Worm (Caenorhabditis elegans) whole organism, young adult: Measurements from ENCODE around the gene him-14.

Source experiments
- B0336.3 ChIP-seq: fragments of 200-800 bp; sonication (Bioruptor generic); IDR thresholded peaks from 2 replicates; pipeline ENCODE4 v1.3.6; 2022; ENCODE audit warnings: missing genetic modification characterization, missing compliant biosample characterization
- F22D6.2 ChIP-seq: sonication (generic microtip); optimal IDR thresholded peaks from 2 replicates; lab custom pipeline; 2016; ENCODE audit warnings: mild to moderate bottlenecking, missing genetic modification characterization, missing compliant biosample characterization
- T26A5.8 ChIP-seq: sonication (generic microtip); optimal IDR thresholded peaks from 2 replicates; lab custom pipeline; 2016; ENCODE audit warnings: missing genetic modification characterization, missing compliant biosample characterization
- Y53F4B.3 ChIP-seq: fragments of 200-800 bp; sonication (Bioruptor generic); IDR thresholded peaks from 2 replicates; pipeline ENCODE4 v1.3.6; 2022; ENCODE audit warnings: missing genetic modification reagents, missing genetic modification characterization, missing compliant biosample characterization
- Y56A3A.18 ChIP-seq: fragments of 200-800 bp; sonication (Bioruptor generic); IDR thresholded peaks from 2 replicates; pipeline ENCODE4 v1.3.6; 2022; ENCODE audit warnings: missing genetic modification reagents, missing genetic modification characterization, missing compliant biosample characterization
- ama-1 ChIP-seq, 3 experiments: fragments of 150-350 bp in 1 of 3; sonication (generic microtip) in 2 of 3; optimal IDR thresholded peaks; 2 replicates each; lab custom pipeline; 2014 to 2018; ENCODE audit warnings: missing biosample characterization in 2 of 3, missing genetic modification characterization in 2 of 3, missing genetic modification reagents in 2 of 3
- aptf-2 ChIP-seq: fragments of 200-800 bp; sonication (Bioruptor generic); conservative IDR thresholded peaks from 2 replicates; pipeline ENCODE4 v1.3.6; 2022; ENCODE audit warnings: missing genetic modification reagents, missing genetic modification characterization, missing compliant biosample characterization
- aptf-3 ChIP-seq: fragments of 200-800 bp; sonication (Bioruptor generic); IDR thresholded peaks from 2 replicates; pipeline ENCODE4 v1.3.6; 2022; ENCODE audit warnings: missing genetic modification characterization, missing compliant biosample characterization
- atf-7 ChIP-seq: sonication (generic microtip); optimal IDR thresholded peaks from 2 replicates; lab custom pipeline; 2017; ENCODE audit warnings: mild to moderate bottlenecking, missing genetic modification characterization, missing compliant biosample characterization
- attf-5 ChIP-seq: fragments of 200-800 bp; sonication (Bioruptor generic); optimal IDR thresholded peaks from 2 replicates; lab custom pipeline; 2018; ENCODE audit warnings: mild to moderate bottlenecking, missing genetic modification characterization, missing compliant biosample characterization
- bed-2 ChIP-seq: fragments of 200-800 bp; sonication (Bioruptor generic); IDR thresholded peaks from 2 replicates; pipeline ENCODE4 v1.3.6; 2022; ENCODE audit warnings: missing genetic modification reagents, missing genetic modification characterization, missing compliant biosample characterization
- cebp-2 ChIP-seq: fragments of 200-800 bp; sonication (Bioruptor generic); IDR thresholded peaks from 2 replicates; pipeline ENCODE4 v1.3.6; 2022; ENCODE audit warnings: missing genetic modification characterization, missing compliant biosample characterization
- ceh-100 ChIP-seq: fragments of 200-800 bp; sonication (Bioruptor generic); IDR thresholded peaks from 2 replicates; pipeline ENCODE4 v1.3.6; 2022; ENCODE audit warnings: missing genetic modification reagents, missing genetic modification characterization, missing compliant biosample characterization
- ceh-27 ChIP-seq: fragments of 200-800 bp; sonication (Bioruptor generic); optimal IDR thresholded peaks from 2 replicates; lab custom pipeline; 2018; ENCODE audit warnings: mild to moderate bottlenecking, missing genetic modification characterization, moderate library complexity, missing compliant biosample characterization
- ceh-40 ChIP-seq: fragments of 200-800 bp; sonication (Bioruptor generic); IDR thresholded peaks from 2 replicates; pipeline ENCODE4 v1.3.6; 2022; ENCODE audit warnings: missing genetic modification characterization, missing compliant biosample characterization
- die-1 ChIP-seq: sonication (generic microtip); optimal IDR thresholded peaks from 2 replicates; lab custom pipeline; 2016; ENCODE audit warnings: missing genotype, mild to moderate bottlenecking, missing genetic modification characterization, missing compliant biosample characterization
- efl-1 ChIP-seq: fragments of 150-350 bp; optimal IDR thresholded peaks from 2 replicates; lab custom pipeline; 2014; ENCODE audit warnings: missing biosample characterization, missing genetic modification reagents, missing genetic modification characterization
- egl-18 ChIP-seq: fragments of 200-800 bp; sonication (Bioruptor generic); IDR thresholded peaks from 2 replicates; pipeline ENCODE4 v1.3.6; 2022; ENCODE audit warnings: missing genetic modification reagents, missing genetic modification characterization, missing compliant biosample characterization
- egl-44 ChIP-seq: fragments of 200-800 bp; sonication (Bioruptor generic); IDR thresholded peaks from 2 replicates; pipeline ENCODE4 v1.3.6; 2022; ENCODE audit warnings: missing genetic modification reagents, missing genetic modification characterization, missing compliant biosample characterization
- ekl-4 ChIP-seq: fragments of 200-800 bp; sonication (Bioruptor generic); IDR thresholded peaks from 2 replicates; pipeline ENCODE4 v1.3.6; 2022; ENCODE audit warnings: missing genetic modification reagents, missing genetic modification characterization, missing compliant biosample characterization
- fkh-3 ChIP-seq: sonication (generic microtip); optimal IDR thresholded peaks from 2 replicates; lab custom pipeline; 2016; ENCODE audit warnings: mild to moderate bottlenecking, missing genetic modification characterization, missing compliant biosample characterization
- hlh-12 ChIP-seq: sonication (generic microtip); optimal IDR thresholded peaks from 2 replicates; lab custom pipeline; 2016; ENCODE audit warnings: missing genetic modification characterization, missing compliant biosample characterization
- hmg-1.2 ChIP-seq: fragments of 200-800 bp; sonication (Bioruptor generic); IDR thresholded peaks from 2 replicates; pipeline ENCODE4 v1.3.6; 2022; ENCODE audit warnings: missing genetic modification reagents, missing genetic modification characterization, missing compliant biosample characterization
- let-607 ChIP-seq, 2 experiments: fragments of 200-800 bp in 1 of 2; sonication (Bioruptor generic) in 1 of 2; sonication (generic microtip) in 1 of 2; optimal IDR thresholded peaks; 2 replicates each; lab custom pipeline; 2016 to 2018; ENCODE audit warnings: mild to moderate bottlenecking in 2 of 2, missing compliant biosample characterization in 2 of 2, missing genetic modification characterization in 2 of 2, moderate library complexity in 2 of 2, missing genotype in 1 of 2
- lin-35 ChIP-seq, 3 experiments: fragments of 150-350 bp in 2 of 3; sonication (generic microtip) in 1 of 3; optimal IDR thresholded peaks; 2 replicates each; lab custom pipeline; 2014 to 2018; ENCODE audit warnings: missing biosample characterization in 3 of 3, missing genetic modification characterization in 3 of 3, missing genetic modification reagents in 3 of 3
- madf-10 ChIP-seq: sonication (generic microtip); optimal IDR thresholded peaks from 2 replicates; lab custom pipeline; 2016; ENCODE audit warnings: mild to moderate bottlenecking, missing genetic modification characterization, missing compliant biosample characterization
- madf-6 ChIP-seq: fragments of 200-800 bp; sonication (Bioruptor generic); IDR thresholded peaks from 2 replicates; pipeline ENCODE4 v1.3.6; 2022; ENCODE audit warnings: missing genetic modification reagents, missing genetic modification characterization, missing compliant biosample characterization
- mcd-1 ChIP-seq: fragments of 200-800 bp; sonication (Bioruptor generic); IDR thresholded peaks from 2 replicates; pipeline ENCODE4 v1.3.6; 2022; ENCODE audit warnings: missing genetic modification reagents, missing genetic modification characterization, missing compliant biosample characterization
- mxl-1 ChIP-seq: sonication (generic microtip); optimal IDR thresholded peaks from 2 replicates; lab custom pipeline; 2016; ENCODE audit warnings: missing genetic modification characterization, missing compliant biosample characterization
- nfya-1 ChIP-seq: sonication (generic microtip); optimal IDR thresholded peaks from 2 replicates; lab custom pipeline; 2017; ENCODE audit warnings: antibody characterized with exemption, missing compliant biosample characterization, missing genetic modification characterization, borderline replicate concordance; ENCODE audit not compliant: insufficient read depth
- nfyb-1 ChIP-seq: fragments of 200-800 bp; sonication (Bioruptor generic); IDR thresholded peaks from 2 replicates; pipeline ENCODE4 v1.3.6; 2022; ENCODE audit warnings: missing genetic modification reagents, missing genetic modification characterization, missing compliant biosample characterization
- nhr-120 ChIP-seq: fragments of 200-800 bp; sonication (Bioruptor generic); IDR thresholded peaks from 2 replicates; pipeline ENCODE4 v1.3.6; 2022; ENCODE audit warnings: missing genetic modification characterization, missing compliant biosample characterization
- nhr-179 ChIP-seq: sonication (generic microtip); optimal IDR thresholded peaks from 2 replicates; lab custom pipeline; 2016; ENCODE audit warnings: mild to moderate bottlenecking, missing genetic modification characterization, missing compliant biosample characterization
- nhr-27 ChIP-seq: fragments of 200-800 bp; sonication (Bioruptor generic); optimal IDR thresholded peaks from 2 replicates; lab custom pipeline; 2018; ENCODE audit warnings: mild to moderate bottlenecking, missing genetic modification characterization, moderate library complexity, missing compliant biosample characterization
- nhr-80 ChIP-seq: sonication (generic microtip); optimal IDR thresholded peaks from 2 replicates; lab custom pipeline; 2016; ENCODE audit warnings: missing genetic modification characterization, missing compliant biosample characterization
- pbrm-1 ChIP-seq: fragments of 200-800 bp; sonication (Bioruptor generic); IDR thresholded peaks from 2 replicates; pipeline ENCODE4 v1.3.6; 2022; ENCODE audit warnings: missing genetic modification reagents, missing genetic modification characterization, missing compliant biosample characterization
- pha-4 ChIP-seq: fragments of 150-350 bp; sonication (generic microtip); optimal IDR thresholded peaks from 2 replicates; lab custom pipeline; 2014; ENCODE audit warnings: missing biosample characterization, missing genetic modification reagents, missing genetic modification characterization
- rpc-1 ChIP-seq, 2 experiments: fragments of 150-350 bp in 1 of 2; sonication (generic microtip) in 1 of 2; optimal IDR thresholded peaks; 2 replicates each; lab custom pipeline; 2014 to 2018; ENCODE audit warnings: missing biosample characterization in 1 of 2, missing genetic modification characterization in 1 of 2, missing genetic modification reagents in 1 of 2, missing genotype in 1 of 2
- sea-2 ChIP-seq: fragments of 200-800 bp; sonication (Bioruptor generic); IDR thresholded peaks from 2 replicates; pipeline ENCODE4 v1.3.6; 2022; ENCODE audit warnings: missing genetic modification characterization, missing compliant biosample characterization
- snpc-3.4 ChIP-seq: sonication (generic microtip); optimal IDR thresholded peaks from 2 replicates; lab custom pipeline; 2017; ENCODE audit warnings: missing genetic modification characterization, mild to moderate bottlenecking, missing compliant biosample characterization, antibody characterized with exemption, moderate library complexity, missing genotype, missing genetic modification reagents
- snpc-4 ChIP-seq, 5 experiments: fragments of 150-350 bp in 1 of 5; sonication (generic microtip) in 4 of 5; optimal IDR thresholded peaks; 2 replicates each; lab custom pipeline; 2014 to 2018; ENCODE audit warnings: missing genetic modification characterization in 5 of 5, missing biosample characterization in 3 of 5, antibody characterized with exemption in 2 of 5, mild to moderate bottlenecking in 2 of 5, missing compliant biosample characterization in 2 of 5, missing genotype in 2 of 5, moderate library complexity in 2 of 5, missing genetic modification reagents in 1 of 5
- unc-130 ChIP-seq: sonication (generic microtip); optimal IDR thresholded peaks from 2 replicates; lab custom pipeline; 2016; ENCODE audit warnings: missing genetic modification reagents, missing genetic modification characterization, missing compliant biosample characterization
- unc-62 ChIP-seq: fragments of 150-350 bp; optimal IDR thresholded peaks from 2 replicates; lab custom pipeline; 2014; ENCODE audit warnings: missing biosample characterization, missing genetic modification reagents, missing genetic modification characterization
- zim-3 ChIP-seq: sonication (generic microtip); optimal IDR thresholded peaks from 2 replicates; lab custom pipeline; 2017; ENCODE audit warnings: mild to moderate bottlenecking, missing genetic modification characterization, moderate library complexity, missing compliant biosample characterization
- ztf-18 ChIP-seq: sonication (generic microtip); optimal IDR thresholded peaks from 2 replicates; lab custom pipeline; 2016; ENCODE audit warnings: missing genotype, mild to moderate bottlenecking, missing genetic modification characterization, missing compliant biosample characterization
- ztf-6 ChIP-seq: fragments of 200-800 bp; sonication (Bioruptor generic); IDR thresholded peaks from 2 replicates; pipeline ENCODE4 v1.3.6; 2022; ENCODE audit warnings: missing genetic modification reagents, missing genetic modification characterization, missing compliant biosample characterization

him-14 gene

DNA sequence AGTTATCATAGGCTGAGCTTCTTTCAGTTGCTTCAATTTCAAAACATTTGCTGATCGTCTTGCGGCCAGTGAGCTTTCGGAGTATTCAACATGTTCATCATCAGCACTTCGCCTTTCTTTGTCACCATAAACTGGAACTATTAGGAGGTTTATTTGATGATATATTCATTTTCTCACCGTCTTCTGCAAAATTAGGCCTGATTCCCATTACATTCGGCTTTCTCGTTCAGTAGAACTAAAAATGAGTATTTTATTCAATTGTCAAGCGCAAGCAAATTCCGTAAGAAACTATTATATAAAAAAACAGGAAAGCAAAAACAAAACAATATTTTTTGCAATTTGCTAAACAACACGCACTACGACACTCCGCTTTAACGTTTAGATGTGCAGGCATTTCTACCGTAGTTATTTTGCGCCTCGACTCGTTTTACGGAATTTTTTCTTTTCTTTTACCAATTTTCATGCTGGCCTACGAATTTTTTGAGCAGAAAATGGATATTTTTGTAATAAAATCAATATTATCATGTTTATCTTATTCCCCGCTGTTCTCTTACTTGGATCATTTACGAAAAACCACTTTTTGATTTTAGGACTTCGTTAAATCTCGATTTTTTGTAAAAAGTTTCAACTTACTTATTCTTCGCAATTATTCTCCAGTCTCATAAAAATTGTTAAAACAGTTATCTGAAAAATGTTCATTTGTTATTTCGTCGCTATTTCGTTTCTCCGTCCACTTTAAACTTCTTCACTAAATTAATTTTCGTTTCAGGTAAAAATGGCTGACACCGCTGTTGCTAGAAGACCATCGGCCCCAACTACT lies 35.2 kb upstream of the him-14 start, which contains the start of the genes farl-11 and rpl-33 (continued):
- no peak for TF ChIP-seq nfyb-1 (GFP tag; lab: Robert Waterston, UW)
- TF ChIP-seq F22D6.2 (tag; lab: Kevin White, UChicago): no peak
- TF ChIP-seq nhr-80 (tag; lab: Kevin White, UChicago): peak; percentile 48
- 0 out of 2 replicates have a peak, but pooled peaks have one; percentile 12 for TF ChIP-seq madf-6
- TF ChIP-seq Y53F4B.3 (GFP tag; lab: Robert Waterston, UW): no peak
- TF ChIP-seq egl-18: no peak
- no peak for TF ChIP-seq nhr-179 (tag; lab: Kevin White, UChicago)
- TF ChIP-seq nhr-27: no peak
- TF ChIP-seq ceh-100 (GFP tag; lab: Robert Waterston, UW): no peak; the same call in 1 of the 2 replicates
- no peak for TF ChIP-seq ztf-6 (GFP tag; lab: Robert Waterston, UW)
- no peak for TF ChIP-seq hlh-12
- TF ChIP-seq mcd-1 (GFP tag; lab: Robert Waterston, UW): peak; percentile 50
- peak; percentile 43 for TF ChIP-seq ztf-18 (tag; lab: Kevin White, UChicago)
- no peak for TF ChIP-seq ceh-40 (GFP tag; lab: Robert Waterston, UW)
- TF ChIP-seq attf-5 (GFP tag; lab: Kevin White, UChicago): peak; percentile 72
- TF ChIP-seq B0336.3 (GFP tag; lab: Robert Waterston, UW): no peak
- no peak for TF ChIP-seq unc-130 (GFP tag; lab: Kevin White, UChicago)
- no peak for TF ChIP-seq sea-2 (GFP tag; lab: Robert Waterston, UW)
- no peak for TF ChIP-seq mxl-1 (tag; lab: Kevin White, UChicago)
- 0 out of 2 replicates have a peak, but pooled peaks have one; percentile 17 for TF ChIP-seq pbrm-1 (GFP tag; lab: Robert Waterston, UW)
- no peak for TF ChIP-seq Y56A3A.18
- peak in 1 of 3 experiments; percentile 51 for TF ChIP-seq lin-35 (GFP tag; optimal IDR thresholded peaks at IDR 0.05; lab: Kevin White, UChicago)
- TF ChIP-seq hmg-1.2 (GFP tag; lab: Robert Waterston, UW): no peak; the same call in 1 of the 2 replicates
- TF ChIP-seq egl-44: no peak
- TF ChIP-seq snpc-3.4 (tag; lab: Kevin White, UChicago): no peak
- no peak for TF ChIP-seq nfya-1 (tag; lab: Kevin White, UChicago)
- no peak for TF ChIP-seq snpc-4 (GFP tag; optimal IDR thresholded peaks at IDR 0.05; lab: Kevin White, UChicago)
- TF ChIP-seq snpc-4 (tag; optimal IDR thresholded peaks at IDR 0.05; lab: Kevin White, UChicago): peak in 3 of 4 experiments; percentile 33 to 65 (median 33)
- TF ChIP-seq fkh-3 (tag; lab: Kevin White, UChicago): no peak
- TF ChIP-seq unc-62: no peak
- no peak for TF ChIP-seq aptf-3 (GFP tag; lab: Robert Waterston, UW)
- no peak for TF ChIP-seq nhr-120 (GFP tag; lab: Robert Waterston, UW)
- TF ChIP-seq pha-4 (tag; lab: Kevin White, UChicago): peak; percentile 76
- TF ChIP-seq T26A5.8 (tag; lab: Kevin White, UChicago): no peak
- no peak for TF ChIP-seq atf-7 (tag; lab: Kevin White, UChicago)
- TF ChIP-seq bed-2: no peak
- TF ChIP-seq aptf-2 (GFP tag; lab: Robert Waterston, UW): 0 out of 2 replicates have a peak, but pooled peaks have one; percentile 33
- no peak for TF ChIP-seq let-607 (tag; optimal IDR thresholded peaks at IDR 0.05; lab: Kevin White, UChicago)
- TF ChIP-seq madf-10 (tag; lab: Kevin White, UChicago): no peak
- no peak for TF ChIP-seq die-1 (tag; lab: Kevin White, UChicago)
- TF ChIP-seq zim-3 (tag; lab: Kevin White, UChicago): no peak
- TF ChIP-seq ekl-4 (GFP tag; lab: Robert Waterston, UW): no peak
- no peak for TF ChIP-seq ama-1 (optimal IDR thresholded peaks at IDR 0.05; lab: Kevin White, UChicago)
- no peak for TF ChIP-seq ama-1 (GFP tag; optimal IDR thresholded peaks at IDR 0.05; lab: Kevin White, UChicago)
- TF ChIP-seq efl-1 (GFP tag; lab: Kevin White, UChicago): peak; percentile 18
- no peak for TF ChIP-seq cebp-2 (GFP tag; lab: Robert Waterston, UW)
- peak; percentile 25 for TF ChIP-seq ceh-27 (GFP tag; lab: Kevin White, UChicago)
- no peak for TF ChIP-seq rpc-1 (optimal IDR thresholded peaks at IDR 0.05; lab: Kevin White, UChicago)
- TF ChIP-seq rpc-1 (tag; optimal IDR thresholded peaks at IDR 0.05; lab: Kevin White, UChicago): no peak
